Worm (Caenorhabditis elegans): ENCODE results near the gene lin-26.

Gene lin-26

DNA sequence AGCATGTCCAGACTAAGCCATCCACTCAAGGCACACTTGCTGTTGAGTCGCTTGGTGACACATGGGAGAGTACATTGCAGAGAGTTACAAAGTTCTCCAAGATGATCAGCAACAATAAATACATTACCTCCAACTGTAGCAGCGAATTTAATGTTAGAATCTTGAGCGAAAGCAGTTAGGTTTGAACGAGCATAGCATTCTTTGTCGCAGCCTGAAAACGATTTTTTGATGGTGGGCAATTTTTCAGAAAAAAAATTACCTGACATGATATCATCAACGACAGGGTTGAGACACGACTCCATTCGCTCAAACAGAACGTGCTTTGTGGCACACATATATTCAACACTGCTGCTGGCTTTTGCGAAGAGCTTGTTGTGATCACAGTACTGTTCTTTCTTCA lies 19.0 kb upstream of the lin-26 start:
- TF ChIP-seq tab-1 (GFP tag; IDR thresholded peaks at IDR 0.05), result no peak
- no peak for TF ChIP-seq cog-1 (tag; optimal IDR thresholded peaks at IDR 0.05)

DNA sequence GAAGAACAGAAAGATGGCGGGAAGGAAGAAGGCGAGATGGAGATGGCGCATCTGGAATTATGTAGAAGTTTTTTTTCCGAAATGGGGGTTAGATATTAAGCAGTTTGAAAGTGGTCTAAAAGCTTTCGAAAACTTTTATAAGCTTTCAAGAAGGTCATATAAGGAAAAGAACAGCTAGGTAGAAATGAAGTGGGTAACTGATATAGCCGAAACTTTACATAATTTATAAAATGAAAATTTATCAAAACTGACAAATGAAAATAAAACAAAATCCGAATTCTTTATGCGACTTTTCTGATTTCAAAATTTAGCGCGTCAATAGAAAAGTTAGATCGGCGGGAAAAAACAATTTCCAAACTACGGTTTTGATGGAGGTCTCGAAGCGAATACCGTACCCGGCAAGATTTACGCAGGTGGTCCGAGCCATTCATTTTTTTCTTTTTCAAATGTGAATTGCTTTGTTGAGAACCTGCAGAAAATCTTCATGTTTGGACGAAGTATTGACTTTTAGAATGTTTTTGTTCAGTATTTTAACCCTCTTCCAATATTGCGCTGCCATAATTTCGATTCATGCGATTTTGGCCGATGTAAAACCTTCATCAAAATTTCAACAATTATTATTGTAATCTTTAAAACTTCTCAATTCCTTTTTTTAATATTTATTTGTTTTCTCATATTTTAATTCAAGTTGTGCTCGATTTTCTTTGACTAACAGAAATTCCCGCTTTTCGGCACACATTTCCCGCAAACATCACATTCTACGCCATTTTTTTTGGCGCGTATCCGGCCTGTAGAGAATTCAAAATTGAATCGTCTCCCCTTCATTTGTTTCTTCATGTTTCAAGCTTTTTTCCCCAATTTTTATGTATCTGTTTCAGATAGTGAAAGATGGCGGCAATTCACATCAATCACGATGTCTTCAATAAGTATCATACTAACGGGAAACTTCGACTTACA lies 18.0 kb upstream of the lin-26 start, which contains the start of the genes F18A1.7 and rpa-1:
Gene F18A1.7 (minus strand): TSS at position 51 of the 957 bp plus-strand sequence.
Gene rpa-1 (plus strand): TSS at position 879 of the 957 bp plus-strand sequence.
- TF ChIP-seq T22C8.4 (GFP tag; IDR thresholded peaks at IDR 0.05) (no peak), flt-1 (GFP tag; IDR thresholded peaks at IDR 0.05) (no peak), tab-1 (GFP tag; IDR thresholded peaks at IDR 0.05) (no peak), ztf-23 (GFP tag; IDR thresholded peaks at IDR 0.05) (0 out of 2 replicates have a peak, but pooled peaks have one; percentile 9), ztf-29 (GFP tag; IDR thresholded peaks at IDR 0.05) (no peak)

DNA sequence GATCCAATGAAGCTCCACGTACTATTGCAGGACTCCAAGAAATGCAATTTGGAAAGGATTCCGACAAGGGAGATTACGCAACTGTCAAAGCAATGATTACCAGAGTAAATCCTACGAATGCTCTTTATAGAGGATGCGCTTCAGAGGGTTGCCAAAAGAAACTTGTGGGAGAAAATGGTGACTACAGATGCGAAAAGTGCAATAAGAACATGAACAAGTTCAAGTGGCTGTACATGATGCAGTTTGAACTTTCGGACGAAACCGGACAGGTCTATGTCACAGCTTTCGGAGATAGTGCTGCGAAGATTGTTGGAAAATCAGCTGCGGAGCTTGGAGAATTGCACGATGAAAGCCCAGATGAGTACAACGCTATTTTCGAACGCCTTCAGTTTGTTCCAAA lies 15.7 kb upstream of the lin-26 start:
- TF ChIP-seq flt-1 (GFP tag; IDR thresholded peaks at IDR 0.05) (no peak), tab-1 (GFP tag; IDR thresholded peaks at IDR 0.05) (no peak), cog-1 (tag; optimal IDR thresholded peaks at IDR 0.05) (no peak), med-1 (GFP tag; optimal IDR thresholded peaks at IDR 0.05; ENCODE audit: insufficient read depth) (no peak), klf-2 (GFP tag; conservative IDR thresholded peaks at IDR 0.05) (no peak), ztf-23 (GFP tag; IDR thresholded peaks at IDR 0.05) (no peak), T22C8.4 (GFP tag; IDR thresholded peaks at IDR 0.05) (no peak), ztf-29 (GFP tag; IDR thresholded peaks at IDR 0.05) (no peak), ref-1 (GFP tag; conservative IDR thresholded peaks at IDR 0.05) (no peak)

DNA sequence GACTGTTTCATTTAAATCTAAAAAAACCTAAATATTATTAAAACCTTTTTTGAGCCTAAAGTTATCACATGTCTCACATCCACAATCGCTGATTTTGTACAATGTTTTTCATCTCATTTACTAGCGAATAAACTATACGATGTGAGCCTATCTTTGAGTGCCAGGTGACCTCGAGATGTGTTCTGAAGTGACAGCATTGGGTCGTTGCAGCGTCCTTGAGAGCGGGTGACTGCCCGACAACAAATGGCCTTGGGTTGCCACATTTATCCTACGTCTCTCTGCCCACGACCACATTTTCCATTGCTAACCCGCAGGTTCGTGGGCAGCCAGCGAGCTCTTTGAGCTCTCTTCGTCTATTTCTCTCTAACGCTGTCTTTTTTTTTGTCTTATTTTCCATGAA lies 15.0 kb upstream of the lin-26 start, which contains the start of gene lir-2:
Gene lir-2 (plus strand): TSS at position 301 of the 400 bp plus-strand sequence.
- TF ChIP-seq flt-1 (GFP tag; IDR thresholded peaks at IDR 0.05) (no peak), tab-1 (GFP tag; IDR thresholded peaks at IDR 0.05) (no peak), ztf-29 (GFP tag; IDR thresholded peaks at IDR 0.05) (no peak), ref-1 (GFP tag; conservative IDR thresholded peaks at IDR 0.05) (no peak), ztf-23 (GFP tag; IDR thresholded peaks at IDR 0.05) (no peak), klf-2 (GFP tag; conservative IDR thresholded peaks at IDR 0.05) (no peak)

DNA sequence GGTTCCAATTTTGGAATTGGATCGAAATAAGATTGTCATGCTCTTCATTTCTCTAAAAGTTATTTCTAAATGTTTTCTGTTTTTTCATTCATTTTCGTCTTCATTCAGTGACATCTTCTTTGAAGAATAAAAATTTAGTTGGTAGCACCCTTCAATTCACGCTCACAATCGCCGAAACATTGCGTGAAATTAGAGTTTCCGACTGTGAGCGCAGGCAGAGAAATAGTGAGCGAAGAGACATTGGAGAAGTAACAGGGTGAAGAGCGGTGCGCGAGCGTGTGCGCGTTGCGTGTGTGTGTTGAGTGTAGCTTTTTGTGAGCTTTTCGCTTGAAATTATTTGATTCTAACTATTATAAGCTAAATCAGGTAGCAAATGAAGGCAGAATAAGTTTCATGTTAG lies 12.6 kb upstream of the lin-26 start:
- TF ChIP-seq ztf-29 (GFP tag; IDR thresholded peaks at IDR 0.05) (no peak), ztf-23 (GFP tag; IDR thresholded peaks at IDR 0.05) (no peak), tab-1 (GFP tag; IDR thresholded peaks at IDR 0.05) (0 out of 2 replicates have a peak, but pooled peaks have one; percentile 46), cog-1 (tag; optimal IDR thresholded peaks at IDR 0.05) (no peak), flt-1 (GFP tag; IDR thresholded peaks at IDR 0.05) (peak; percentile 54; the same call in 1 of the 2 replicates), T22C8.4 (GFP tag; IDR thresholded peaks at IDR 0.05) (no peak)

DNA sequence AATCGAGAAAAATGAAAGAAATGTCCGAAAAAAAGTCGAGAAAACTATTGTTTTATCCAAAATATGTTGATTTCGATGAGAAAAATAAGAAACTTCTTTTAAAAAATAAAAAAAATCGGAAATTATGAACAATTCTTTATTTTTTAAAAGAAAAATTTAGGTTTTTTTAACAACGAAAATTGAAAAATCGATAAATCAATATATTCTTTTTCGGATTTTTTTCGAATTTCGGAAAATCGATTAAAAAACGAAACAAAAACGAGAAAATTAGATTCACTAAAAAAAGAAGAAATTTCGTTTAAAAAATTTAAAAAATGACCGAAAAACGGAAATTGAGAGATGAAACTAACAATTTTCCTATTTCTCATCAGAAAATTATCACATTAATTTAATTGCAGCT lies 12.0 kb upstream of the lin-26 start:
- TF ChIP-seq cog-1 (tag; optimal IDR thresholded peaks at IDR 0.05) (no peak), ref-1 (GFP tag; conservative IDR thresholded peaks at IDR 0.05) (no peak), klf-2 (GFP tag; conservative IDR thresholded peaks at IDR 0.05) (no peak), T22C8.4 (GFP tag; IDR thresholded peaks at IDR 0.05) (no peak), ztf-23 (GFP tag; IDR thresholded peaks at IDR 0.05) (no peak), ztf-29 (GFP tag; IDR thresholded peaks at IDR 0.05) (no peak), tab-1 (GFP tag; IDR thresholded peaks at IDR 0.05) (no peak), med-1 (GFP tag; optimal IDR thresholded peaks at IDR 0.05; ENCODE audit: insufficient read depth) (no peak)

DNA sequence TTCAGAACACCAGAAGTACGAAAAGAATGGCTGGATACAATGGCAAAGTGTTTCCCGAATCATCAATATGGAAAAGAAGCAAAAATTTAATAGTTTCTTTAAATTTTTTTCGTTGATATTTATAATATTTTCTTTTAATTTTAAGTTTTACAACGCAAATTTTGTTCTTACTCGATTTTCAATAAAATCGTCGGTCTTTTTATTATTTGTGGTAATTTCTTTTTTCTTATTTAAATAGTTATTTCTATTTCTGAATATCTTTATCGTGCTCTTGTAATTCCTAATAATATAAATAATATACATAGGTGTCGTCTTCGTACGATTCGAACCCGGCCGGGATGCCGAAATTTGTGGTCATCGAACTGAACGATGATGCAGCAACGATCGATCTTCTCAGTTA lies 10.3 kb upstream of the lin-26 start, which contains the start of gene lir-1:
Gene lir-1 (plus strand): TSS at position 301 of the 400 bp plus-strand sequence.
- TF ChIP-seq ref-1 (GFP tag; conservative IDR thresholded peaks at IDR 0.05) (no peak), T22C8.4 (GFP tag; IDR thresholded peaks at IDR 0.05) (no peak), med-1 (GFP tag; optimal IDR thresholded peaks at IDR 0.05; ENCODE audit: insufficient read depth) (no peak), ztf-23 (GFP tag; IDR thresholded peaks at IDR 0.05) (no peak), ztf-29 (GFP tag; IDR thresholded peaks at IDR 0.05) (no peak), tab-1 (GFP tag; IDR thresholded peaks at IDR 0.05) (no peak), flt-1 (GFP tag; IDR thresholded peaks at IDR 0.05) (no peak), cog-1 (tag; optimal IDR thresholded peaks at IDR 0.05) (no peak), klf-2 (GFP tag; conservative IDR thresholded peaks at IDR 0.05) (no peak)

DNA sequence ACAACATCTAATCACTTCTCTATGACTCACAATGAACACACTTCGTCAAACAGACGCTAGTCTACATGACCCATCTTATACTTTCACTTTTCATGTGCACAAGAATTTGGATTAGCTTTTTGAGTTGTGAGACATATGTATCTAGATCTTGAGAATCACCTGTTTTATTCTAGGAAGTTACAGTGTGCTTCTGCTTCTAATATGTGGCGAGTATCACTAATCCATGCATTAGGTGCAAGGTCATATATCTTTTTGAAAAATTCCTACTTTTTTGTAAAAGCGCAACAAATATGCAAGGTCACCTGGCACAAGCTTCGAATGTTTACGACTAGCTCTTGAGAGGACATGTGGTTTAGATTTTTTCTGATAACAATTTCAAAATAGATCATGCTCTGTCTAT lies 6.2 kb upstream of the lin-26 start:
- TF ChIP-seq med-1 (GFP tag; optimal IDR thresholded peaks at IDR 0.05; ENCODE audit: insufficient read depth), result no peak

DNA sequence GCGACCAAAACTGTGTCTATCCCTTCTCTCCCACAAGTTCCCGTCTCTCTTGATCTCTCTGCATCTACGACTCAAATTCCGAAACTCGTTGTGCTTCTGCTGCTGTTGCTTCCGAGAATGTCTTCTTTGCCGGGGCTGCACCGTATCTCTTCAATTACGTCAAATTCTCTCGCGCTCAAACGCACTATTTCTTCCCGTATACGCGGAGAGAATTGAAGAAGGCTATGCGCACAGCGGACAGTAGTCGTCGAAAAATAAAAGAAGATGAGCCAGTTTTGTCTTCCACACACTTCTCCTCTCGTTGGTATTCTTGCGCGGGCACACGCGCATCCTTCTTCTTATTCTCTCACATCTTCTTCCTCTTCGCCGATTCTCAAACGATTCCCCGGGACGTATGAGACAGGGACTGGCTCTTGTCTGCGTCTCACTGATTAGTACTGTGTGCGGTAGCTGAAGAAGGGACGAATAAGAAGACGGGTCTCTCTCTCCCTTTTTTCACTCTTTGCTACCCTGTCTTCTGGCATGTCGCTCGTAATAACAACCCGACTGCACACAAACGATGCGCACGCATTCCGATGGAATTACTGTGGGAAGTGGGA lies 5.6 kb upstream of the lin-26 start:
- TF ChIP-seq ref-1 (GFP tag; conservative IDR thresholded peaks at IDR 0.05), result 0 out of 2 replicates have a peak, but pooled peaks have one; percentile 7
- TF ChIP-seq cog-1 (tag; optimal IDR thresholded peaks at IDR 0.05), result peak; percentile 24
- TF ChIP-seq T22C8.4 (GFP tag; IDR thresholded peaks at IDR 0.05), result no peak

DNA sequence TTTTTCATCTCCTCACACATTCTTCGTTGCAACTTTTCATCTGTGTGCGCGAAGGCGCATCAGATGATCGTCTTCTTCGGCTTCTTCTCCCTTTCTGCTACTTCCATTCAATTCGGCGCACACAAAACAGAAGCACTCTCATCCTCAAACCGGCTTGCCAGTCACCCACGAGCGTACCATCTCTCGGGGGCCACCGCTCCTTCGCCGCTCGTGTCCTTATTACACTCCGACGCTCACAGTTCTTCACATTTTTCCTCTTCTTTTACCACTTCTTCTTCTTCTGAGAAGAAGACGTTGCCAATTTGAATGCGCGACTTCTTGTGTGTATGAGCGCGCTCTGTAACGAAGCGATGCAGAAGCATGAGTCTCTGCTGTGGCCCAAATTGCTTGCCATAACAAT lies 3.5 kb upstream of the lin-26 start:
- no peak for TF ChIP-seq cog-1 (tag; optimal IDR thresholded peaks at IDR 0.05)
- TF ChIP-seq flt-1 (GFP tag; IDR thresholded peaks at IDR 0.05), result no peak
- TF ChIP-seq ztf-23 (GFP tag; IDR thresholded peaks at IDR 0.05), result no peak
- TF ChIP-seq tab-1 (GFP tag; IDR thresholded peaks at IDR 0.05), result no peak
- no peak for TF ChIP-seq ref-1 (GFP tag; conservative IDR thresholded peaks at IDR 0.05)
- no peak for TF ChIP-seq klf-2 (GFP tag; conservative IDR thresholded peaks at IDR 0.05)
- TF ChIP-seq ztf-29 (GFP tag; IDR thresholded peaks at IDR 0.05), result no peak
- no peak for TF ChIP-seq T22C8.4 (GFP tag; IDR thresholded peaks at IDR 0.05)
- TF ChIP-seq med-1 (GFP tag; optimal IDR thresholded peaks at IDR 0.05; ENCODE audit: insufficient read depth), result no peak

All from whole organism, midembryonic.